Worm (Caenorhabditis elegans): ENCODE measurements around the gene swsn-1.

Gene swsn-1

DNA sequence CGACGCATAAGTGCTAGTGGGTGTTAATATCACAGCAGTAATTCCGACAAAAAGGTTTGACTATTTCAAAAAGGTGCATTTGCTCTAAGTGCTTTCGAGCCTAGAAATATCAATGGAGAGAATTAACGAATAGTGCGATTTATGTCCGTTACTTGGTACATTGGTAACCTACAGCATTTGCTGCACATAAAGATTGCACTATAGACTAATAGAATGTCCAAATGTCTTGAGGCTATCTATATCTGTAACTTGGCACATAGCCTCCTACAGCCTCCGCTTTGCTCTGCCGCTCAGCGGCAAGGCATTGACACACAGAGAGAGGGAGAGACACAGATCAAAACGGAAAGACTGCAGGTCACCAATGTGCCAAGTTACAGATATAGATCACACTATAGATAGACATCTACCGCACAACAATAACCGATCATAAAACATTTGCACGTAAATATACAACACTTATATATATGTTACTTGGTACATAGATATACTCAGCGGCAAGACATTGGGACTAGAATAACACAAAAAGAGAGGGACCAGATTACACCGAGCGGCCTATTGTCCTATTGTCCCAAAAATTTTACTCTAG is 53.7 kb downstream of the swsn-1 start, which contains the start of the genes srh-217 and Y113G7B.28:
Gene srh-217 (minus strand): TSS at position 101 of the 586 bp plus-strand sequence.
Gene Y113G7B.28 (plus strand): TSS at position 536 of the 586 bp plus-strand sequence.
- TF ChIP-seq nhr-237 (tag; optimal IDR thresholded peaks at IDR 0.05) (no peak), nhr-11 (tag; optimal IDR thresholded peaks at IDR 0.05) (peak; percentile 21)

DNA sequence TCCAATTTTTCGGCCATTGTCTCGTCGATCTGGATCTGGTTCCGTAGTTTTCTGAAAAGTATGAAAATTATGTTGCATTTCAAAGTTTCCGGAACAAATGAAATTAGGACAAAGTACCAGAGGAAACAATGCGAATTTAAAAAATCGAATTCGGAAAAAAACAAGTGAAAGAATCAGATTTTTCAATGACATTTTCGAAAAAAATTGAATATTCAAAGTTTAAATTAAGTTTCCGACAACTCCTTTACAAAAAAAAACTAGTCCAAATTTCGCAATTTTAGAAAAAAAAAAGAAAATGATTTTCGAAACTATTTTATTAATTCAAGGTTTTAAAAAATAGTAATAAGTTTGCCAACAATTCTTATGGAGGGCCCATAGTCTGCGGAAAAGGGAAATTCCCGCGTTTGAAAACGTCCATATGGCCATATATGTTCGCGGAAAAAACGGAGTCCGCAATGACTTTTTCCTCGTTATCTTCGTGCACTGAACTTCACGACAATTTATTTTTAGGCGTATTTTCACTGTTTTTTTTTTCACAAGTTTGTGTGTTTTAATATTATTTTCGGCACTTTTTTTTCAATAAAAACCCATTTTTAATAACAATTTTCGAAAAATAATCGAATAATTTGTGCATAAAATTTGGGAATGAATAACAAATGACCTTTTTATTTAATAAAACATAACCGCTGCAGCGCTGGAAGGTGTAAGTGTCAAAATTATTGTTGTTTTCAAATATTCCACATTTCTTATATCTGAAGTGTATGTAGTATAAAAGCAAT is 57.0 kb downstream of the swsn-1 start, which contains the start of the genes fbxa-115 and Y113G7B.27:
Gene fbxa-115 (minus strand): TSS at position 51 of the 779 bp plus-strand sequence.
Gene Y113G7B.27 (plus strand): TSS at position 729 of the 779 bp plus-strand sequence.
- TF ChIP-seq skn-1 (tag; optimal IDR thresholded peaks at IDR 0.05) (peak; percentile 72), nhr-43 (tag; optimal IDR thresholded peaks at IDR 0.05; ENCODE audit: poor library complexity, severe bottlenecking) (no peak)

Measured in whole organism, L3 larva.